Worm (Caenorhabditis elegans) whole organism, L4 larva: Measurements from ENCODE around the gene orc-5.
A peak's percentile ranks its signal among the peaks of the same experiment; 100 is the strongest.

ENCODE experiments used
- egl-27 ChIP-seq: sonication (generic microtip); optimal IDR thresholded peaks from 3 replicates; lab custom pipeline; 2017; ENCODE audit warnings: missing biosample characterization, missing genetic modification reagents, missing genetic modification characterization
- fos-1 ChIP-seq: fragments of 150-350 bp; optimal IDR thresholded peaks from 2 replicates; lab custom pipeline; 2014; ENCODE audit warnings: missing biosample characterization, missing genetic modification characterization
- hmg-1.1 ChIP-seq: fragments of 200-800 bp; sonication (Bioruptor generic); IDR thresholded peaks from 2 replicates; pipeline ENCODE4 v1.3.6; 2022; ENCODE audit warnings: missing genetic modification reagents, missing genetic modification characterization, missing compliant biosample characterization
- unc-62 ChIP-seq, 3 experiments: fragments of 150-350 bp in 1 of 3; sonication (generic microtip); optimal IDR thresholded peaks in 2 of 3; peaks in 1 of 3; 1 replicate in 1 of 3; 2 replicates in 2 of 3; lab custom pipeline; 2014 to 2017; ENCODE audit warnings: missing biosample characterization in 3 of 3, missing genetic modification characterization in 3 of 3, missing genetic modification reagents in 3 of 3, missing genotype in 1 of 3

ce11 chrIV:10714594-10714993, 19.8 kb downstream of the orc-5 start:
- TF ChIP-seq unc-62 (GFP tag; optimal IDR thresholded peaks at IDR 0.05 in 1 of 2; lab: Kevin White, UChicago): peak in 1 of 2 experiments; percentile 10
- no peak for TF ChIP-seq unc-62 (tag; optimal IDR thresholded peaks at IDR 0.05; lab: Kevin White, UChicago)
- no peak for TF ChIP-seq egl-27
- TF ChIP-seq fos-1 (tag; lab: Kevin White, UChicago): no peak
- TF ChIP-seq hmg-1.1 (GFP tag; lab: Robert Waterston, UW): no peak
